Worm (Caenorhabditis elegans) whole organism, L4 larva: Measurements from ENCODE around the gene rcat-1.

Experiments
- F10B5.3 ChIP-seq: sonication (generic microtip); optimal IDR thresholded peaks from 2 replicates; lab custom pipeline; 2016; ENCODE audit warnings: mild to moderate bottlenecking, missing genetic modification characterization, missing compliant biosample characterization
- R02D3.7 ChIP-seq: fragments of 150-350 bp; sonication (generic microtip); optimal IDR thresholded peaks from 3 replicates; lab custom pipeline; 2014; ENCODE audit warnings: missing biosample characterization, missing genetic modification characterization
- T20F7.1 ChIP-seq: fragments of 200-800 bp; sonication (Bioruptor generic); optimal IDR thresholded peaks from 2 replicates; lab custom pipeline; 2018; ENCODE audit warnings: mild to moderate bottlenecking, missing genetic modification characterization, missing compliant biosample characterization
- T26A8.4 ChIP-seq: fragments of 200-800 bp; sonication (Bioruptor generic); IDR thresholded peaks from 2 replicates; pipeline ENCODE4 v1.3.6; 2022; ENCODE audit warnings: missing genetic modification characterization, missing compliant biosample characterization
- Y105C5A.15 ChIP-seq: fragments of 200-800 bp; sonication (Bioruptor generic); IDR thresholded peaks from 2 replicates; pipeline ENCODE4 v1.3.6; 2022; ENCODE audit warnings: missing genetic modification characterization, missing compliant biosample characterization
- ZK546.5 ChIP-seq, 2 experiments: sonication (generic microtip); optimal IDR thresholded peaks; 2 replicates each; lab custom pipeline; 2017; ENCODE audit warnings: missing biosample characterization in 2 of 2, missing genetic modification characterization in 2 of 2
- ama-1 ChIP-seq: fragments of 150-350 bp; optimal IDR thresholded peaks from 2 replicates; lab custom pipeline; 2014; ENCODE audit warnings: inconsistent platforms, mixed read lengths
- ceh-28 ChIP-seq: fragments of 150-350 bp; optimal IDR thresholded peaks from 2 replicates; lab custom pipeline; 2014; ENCODE audit warnings: missing biosample characterization, missing genetic modification reagents, missing genetic modification characterization
- ceh-32 ChIP-seq: sonication (generic microtip); optimal IDR thresholded peaks from 2 replicates; lab custom pipeline; 2016; ENCODE audit warnings: mild to moderate bottlenecking, missing genetic modification characterization, missing compliant biosample characterization; ENCODE audit not compliant: poor library complexity
- ces-1 ChIP-seq: fragments of 150-350 bp; sonication (generic microtip); optimal IDR thresholded peaks from 4 replicates; lab custom pipeline; 2014; ENCODE audit warnings: missing biosample characterization, missing genetic modification reagents, missing genetic modification characterization
- cey-2 ChIP-seq: sonication (generic microtip); optimal IDR thresholded peaks from 3 replicates; lab custom pipeline; 2017; ENCODE audit warnings: missing genetic modification characterization, mild to moderate bottlenecking, missing compliant biosample characterization, antibody characterized with exemption, borderline replicate concordance; ENCODE audit not compliant: insufficient read depth
- daf-12 ChIP-seq: fragments of 150-350 bp; optimal IDR thresholded peaks from 2 replicates; lab custom pipeline; 2014; ENCODE audit warnings: missing biosample characterization, missing genetic modification reagents, missing genetic modification characterization
- daf-19 ChIP-seq: fragments of 200-800 bp; sonication (Bioruptor generic); conservative IDR thresholded peaks from 2 replicates; pipeline ENCODE4 v1.3.6; 2022; ENCODE audit warnings: missing genetic modification characterization, missing compliant biosample characterization
- daf-8 ChIP-seq: fragments of 200-800 bp; sonication (Bioruptor generic); IDR thresholded peaks from 2 replicates; pipeline ENCODE4 v1.3.6; 2022; ENCODE audit warnings: missing genetic modification characterization, missing compliant biosample characterization
- dmd-8 ChIP-seq: fragments of 200-800 bp; sonication (Bioruptor generic); IDR thresholded peaks from 2 replicates; pipeline ENCODE4 v1.3.6; 2022; ENCODE audit warnings: missing genetic modification characterization, missing compliant biosample characterization
- dmd-9 ChIP-seq: fragments of 200-800 bp; sonication (Bioruptor generic); IDR thresholded peaks from 2 replicates; pipeline ENCODE4 v1.3.6; 2022; ENCODE audit warnings: missing genetic modification reagents, missing genetic modification characterization, missing compliant biosample characterization
- duxl-1 ChIP-seq: sonication (generic microtip); optimal IDR thresholded peaks from 2 replicates; lab custom pipeline; 2016; ENCODE audit warnings: mild to moderate bottlenecking, missing genetic modification characterization, moderate library complexity, missing compliant biosample characterization; ENCODE audit not compliant: poor library complexity
- dve-1 ChIP-seq: sonication (generic microtip); optimal IDR thresholded peaks from 2 replicates; lab custom pipeline; 2017; ENCODE audit warnings: antibody characterized with exemption, mild to moderate bottlenecking, missing genetic modification characterization, missing compliant biosample characterization; ENCODE audit not compliant: insufficient read depth
- gei-8 ChIP-seq: fragments of 200-800 bp; sonication (Bioruptor generic); optimal IDR thresholded peaks from 2 replicates; lab custom pipeline; 2018; ENCODE audit warnings: mild to moderate bottlenecking, missing genetic modification characterization, missing compliant biosample characterization
- hlh-11 ChIP-seq: fragments of 200-800 bp; sonication (Bioruptor generic); optimal IDR thresholded peaks from 2 replicates; lab custom pipeline; 2018; ENCODE audit warnings: mild to moderate bottlenecking, missing genetic modification characterization, missing compliant biosample characterization
- hlh-30 ChIP-seq: sonication (generic microtip); optimal IDR thresholded peaks from 2 replicates; lab custom pipeline; 2017; ENCODE audit warnings: antibody characterized with exemption, mild to moderate bottlenecking, missing genetic modification characterization, missing compliant biosample characterization; ENCODE audit not compliant: insufficient read depth
- hmg-1.1 ChIP-seq: fragments of 200-800 bp; sonication (Bioruptor generic); IDR thresholded peaks from 2 replicates; pipeline ENCODE4 v1.3.6; 2022; ENCODE audit warnings: missing genetic modification reagents, missing genetic modification characterization, missing compliant biosample characterization
- lin-1 ChIP-seq: fragments of 200-800 bp; sonication (Bioruptor generic); IDR thresholded peaks from 2 replicates; pipeline ENCODE4 v1.3.6; 2022; ENCODE audit warnings: missing genetic modification reagents, missing genetic modification characterization, missing compliant biosample characterization
- lin-13 ChIP-seq: fragments of 150-350 bp; optimal IDR thresholded peaks from 2 replicates; lab custom pipeline; 2014; ENCODE audit warnings: missing biosample characterization, missing genetic modification reagents, missing genetic modification characterization
- lin-15B ChIP-seq: fragments of 150-350 bp; sonication (generic microtip); optimal IDR thresholded peaks from 3 replicates; lab custom pipeline; 2014; ENCODE audit warnings: missing biosample characterization, missing genetic modification characterization
- lir-3 ChIP-seq: sonication (generic microtip); optimal IDR thresholded peaks from 2 replicates; lab custom pipeline; 2016; ENCODE audit warnings: mild to moderate bottlenecking, missing genetic modification characterization, missing compliant biosample characterization
- lsy-2 ChIP-seq, 2 experiments: fragments of 150-350 bp in 1 of 2; sonication (generic microtip) in 1 of 2; optimal IDR thresholded peaks; 2 replicates each; lab custom pipeline; 2014 to 2017; ENCODE audit warnings: missing biosample characterization in 2 of 2, missing genetic modification characterization in 2 of 2
- madf-5 ChIP-seq, 2 experiments: fragments of 200-800 bp; sonication (Bioruptor generic); IDR thresholded peaks; 2 replicates each; pipeline ENCODE4 v1.3.6; 2022; ENCODE audit warnings: missing compliant biosample characterization in 2 of 2, missing genetic modification characterization in 2 of 2
- mdl-1 ChIP-seq, 2 experiments: fragments of 150-350 bp in 1 of 2; sonication (generic microtip) in 1 of 2; optimal IDR thresholded peaks; 2 replicates each; lab custom pipeline; 2014 to 2017; ENCODE audit warnings: missing biosample characterization in 2 of 2, missing genetic modification characterization in 2 of 2
- mep-1 ChIP-seq: fragments of 150-350 bp; sonication (generic microtip); optimal IDR thresholded peaks from 3 replicates; lab custom pipeline; 2014; ENCODE audit warnings: missing biosample characterization, missing genetic modification characterization
- mes-2 ChIP-seq: sonication (generic microtip); optimal IDR thresholded peaks from 2 replicates; lab custom pipeline; 2016; ENCODE audit warnings: missing genotype, mild to moderate bottlenecking, missing genetic modification characterization, missing compliant biosample characterization; ENCODE audit not compliant: poor library complexity, severe bottlenecking
- mxl-3 ChIP-seq: fragments of 200-800 bp; sonication (Bioruptor generic); optimal IDR thresholded peaks from 2 replicates; lab custom pipeline; 2018; ENCODE audit warnings: mild to moderate bottlenecking, missing genetic modification characterization, missing compliant biosample characterization
- nhr-11 ChIP-seq: fragments of 150-350 bp; optimal IDR thresholded peaks from 2 replicates; lab custom pipeline; 2014; ENCODE audit warnings: missing biosample characterization, missing genetic modification characterization
- nhr-25 ChIP-seq: sonication (generic microtip); optimal IDR thresholded peaks from 2 replicates; lab custom pipeline; 2017; ENCODE audit warnings: missing genetic modification characterization, mild to moderate bottlenecking, missing compliant biosample characterization, antibody characterized with exemption, moderate library complexity, borderline replicate concordance; ENCODE audit not compliant: insufficient read depth
- nhr-28 ChIP-seq: fragments of 150-350 bp; optimal IDR thresholded peaks from 2 replicates; lab custom pipeline; 2014; ENCODE audit warnings: missing biosample characterization, missing genetic modification characterization
- nhr-41 ChIP-seq: fragments of 200-800 bp; sonication (Bioruptor generic); IDR thresholded peaks from 2 replicates; pipeline ENCODE4 v1.3.6; 2022; ENCODE audit warnings: missing genetic modification reagents, missing genetic modification characterization, missing compliant biosample characterization
- nhr-77 ChIP-seq: fragments of 150-350 bp; optimal IDR thresholded peaks from 2 replicates; lab custom pipeline; 2014; ENCODE audit warnings: missing biosample characterization, missing genetic modification characterization
- php-3 ChIP-seq: fragments of 200-800 bp; sonication (Bioruptor generic); IDR thresholded peaks from 2 replicates; pipeline ENCODE4 v1.3.6; 2022; ENCODE audit warnings: missing genetic modification reagents, missing genetic modification characterization, missing compliant biosample characterization
- rbr-2 ChIP-seq: sonication (generic microtip); optimal IDR thresholded peaks from 2 replicates; lab custom pipeline; 2016; ENCODE audit warnings: missing genotype, missing genetic modification characterization, missing compliant biosample characterization
- saeg-2 ChIP-seq: fragments of 200-800 bp; sonication (Bioruptor generic); IDR thresholded peaks from 2 replicates; pipeline ENCODE4 v1.3.6; 2022; ENCODE audit warnings: missing genetic modification reagents, missing genetic modification characterization, missing compliant biosample characterization
- skn-1 ChIP-seq: fragments of 150-350 bp; optimal IDR thresholded peaks from 2 replicates; lab custom pipeline; 2014; ENCODE audit warnings: missing biosample characterization, missing genetic modification characterization
- tag-97 ChIP-seq: fragments of 200-800 bp; sonication (Bioruptor generic); IDR thresholded peaks from 2 replicates; pipeline ENCODE4 v1.3.6; 2022; ENCODE audit warnings: missing genetic modification characterization, missing compliant biosample characterization
- tra-1 ChIP-seq: fragments of 200-800 bp; sonication (Bioruptor generic); IDR thresholded peaks from 2 replicates; pipeline ENCODE4 v1.3.6; 2022; ENCODE audit warnings: missing genetic modification reagents, missing genetic modification characterization, missing compliant biosample characterization
- unc-130 ChIP-seq: sonication (generic microtip); optimal IDR thresholded peaks from 2 replicates; lab custom pipeline; 2016; ENCODE audit warnings: missing genetic modification reagents, missing genetic modification characterization, missing compliant biosample characterization
- unc-62 ChIP-seq, 3 experiments: fragments of 150-350 bp in 1 of 3; sonication (generic microtip); optimal IDR thresholded peaks in 2 of 3; peaks in 1 of 3; 1 replicate in 1 of 3; 2 replicates in 2 of 3; lab custom pipeline; 2014 to 2017; ENCODE audit warnings: missing biosample characterization in 3 of 3, missing genetic modification characterization in 3 of 3, missing genetic modification reagents in 3 of 3, missing genotype in 1 of 3
- vab-7 ChIP-seq: fragments of 200-800 bp; sonication (Bioruptor generic); IDR thresholded peaks from 2 replicates; pipeline ENCODE4 v1.3.6; 2022; ENCODE audit warnings: missing genetic modification reagents, missing genetic modification characterization, missing compliant biosample characterization
- zfp-2 ChIP-seq: sonication (generic microtip); optimal IDR thresholded peaks from 2 replicates; lab custom pipeline; 2016; ENCODE audit warnings: mild to moderate bottlenecking, missing genetic modification characterization, missing compliant biosample characterization
- zip-2 ChIP-seq: fragments of 150-350 bp; optimal IDR thresholded peaks from 2 replicates; lab custom pipeline; 2014; ENCODE audit warnings: missing biosample characterization, missing genetic modification characterization
- ztf-11 ChIP-seq: fragments of 150-350 bp; optimal IDR thresholded peaks from 2 replicates; lab custom pipeline; 2014; ENCODE audit warnings: missing biosample characterization, missing genetic modification characterization
- ztf-7 ChIP-seq: fragments of 150-350 bp; optimal IDR thresholded peaks from 2 replicates; lab custom pipeline; 2014; ENCODE audit warnings: missing biosample characterization, missing genetic modification characterization

The rcat-1 gene

DNA sequence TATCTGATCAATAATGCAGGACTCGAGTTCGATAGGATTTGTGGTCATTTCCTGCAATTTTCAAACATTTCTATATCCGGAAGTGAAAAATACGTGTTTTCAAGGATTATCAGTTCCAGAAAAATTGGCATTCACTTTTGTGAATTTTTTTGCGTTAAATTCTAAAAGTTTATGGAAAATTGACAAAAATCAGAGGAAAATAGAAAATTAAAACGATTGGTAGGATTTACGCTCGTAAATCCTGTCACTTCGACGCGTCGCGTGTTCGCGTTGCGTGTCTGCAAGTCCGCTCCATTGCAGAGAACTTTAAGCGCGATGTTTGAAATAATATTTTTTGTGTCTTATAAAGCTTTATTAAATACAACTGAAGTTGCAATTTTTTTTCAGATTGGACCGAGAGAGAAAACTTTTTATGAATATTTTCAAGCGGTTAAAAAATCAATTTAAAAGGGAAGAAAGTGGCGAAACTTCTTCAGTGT lies at the start of gene rcat-1:
TSS of gene rcat-1 (minus strand) at position 51 of the 479 bp plus-strand sequence.
- TF ChIP-seq vab-7 (no peak), dmd-9 (GFP tag; lab: Robert Waterston, UW) (no peak), ztf-7 (tag; lab: Kevin White, UChicago) (peak; percentile 22), nhr-28 (peak; percentile 47), F10B5.3 (no peak), Y105C5A.15 (GFP tag; lab: Robert Waterston, UW) (no peak), zip-2 (tag; lab: Kevin White, UChicago) (no peak), hmg-1.1 (GFP tag; lab: Robert Waterston, UW) (peak; percentile 49; the same call in 1 of the 2 replicates), unc-130 (GFP tag; lab: Kevin White, UChicago) (no peak), hlh-30 (tag; lab: Kevin White, UChicago) (peak; percentile 88), mxl-3 (no peak), ces-1 (GFP tag; lab: Kevin White, UChicago) (no peak), ZK546.5 (tag; optimal IDR thresholded peaks at IDR 0.05; lab: Kevin White, UChicago) (no peak), ceh-28 (tag; lab: Kevin White, UChicago) (no peak), dmd-8 (GFP tag; lab: Robert Waterston, UW) (no peak), unc-62 (GFP tag; optimal IDR thresholded peaks at IDR 0.05 in 1 of 2; lab: Kevin White, UChicago) (peak in 1 of 2 experiments; percentile 49), unc-62 (tag; optimal IDR thresholded peaks at IDR 0.05; lab: Kevin White, UChicago) (no peak), daf-12 (no peak), R02D3.7 (tag; lab: Kevin White, UChicago) (peak; percentile 100), zfp-2 (tag; lab: Kevin White, UChicago) (no peak), nhr-11 (tag; lab: Kevin White, UChicago) (peak; percentile 73), daf-8 (GFP tag; lab: Robert Waterston, UW) (no peak), mdl-1 (tag; optimal IDR thresholded peaks at IDR 0.05; lab: Kevin White, UChicago) (peak in 1 of 2 experiments; percentile 55), lin-15B (tag; lab: Kevin White, UChicago) (peak; percentile 61), madf-5 (GFP tag; IDR thresholded peaks at IDR 0.05; lab: Robert Waterston, UW) (no peak), lir-3 (tag; lab: Kevin White, UChicago) (no peak), skn-1 (tag; lab: Kevin White, UChicago) (no peak), lsy-2 (tag; optimal IDR thresholded peaks at IDR 0.05; lab: Kevin White, UChicago) (peak; percentile 29 to 90), ceh-32 (no peak), saeg-2 (GFP tag; lab: Robert Waterston, UW) (no peak), tra-1 (GFP tag; lab: Robert Waterston, UW) (no peak), lin-1 (GFP tag; lab: Robert Waterston, UW) (no peak), T20F7.1 (GFP tag; lab: Kevin White, UChicago) (no peak), rbr-2 (tag; lab: Kevin White, UChicago) (peak; percentile 47), ztf-11 (tag; lab: Kevin White, UChicago) (no peak), gei-8 (GFP tag; lab: Kevin White, UChicago) (no peak), php-3 (GFP tag; lab: Robert Waterston, UW) (0 out of 2 replicates have a peak, but pooled peaks have one; percentile 12), T26A8.4 (GFP tag; lab: Robert Waterston, UW) (no peak), dve-1 (tag; lab: Kevin White, UChicago) (peak; percentile 83), cey-2 (tag; lab: Kevin White, UChicago) (no peak), daf-19 (GFP tag; lab: Robert Waterston, UW) (no peak), lin-13 (GFP tag; lab: Kevin White, UChicago) (peak; percentile 71), tag-97 (GFP tag; lab: Robert Waterston, UW) (no peak), duxl-1 (tag; lab: Kevin White, UChicago) (no peak), nhr-25 (tag; lab: Kevin White, UChicago) (peak; percentile 40), nhr-41 (GFP tag; lab: Robert Waterston, UW) (no peak), mep-1 (peak; percentile 74), hlh-11 (peak; percentile 1), nhr-77 (tag; lab: Kevin White, UChicago) (peak; percentile 85), mes-2 (tag; lab: Kevin White, UChicago) (peak; percentile 92), ama-1 (peak; percentile 42)
